Worm (Caenorhabditis elegans) whole organism, mixed stage, embryonic: ENCODE data around the gene Y32G9A.2.

Experiments used
- M03D4.4 ChIP-seq: sonication (generic microtip); optimal IDR thresholded peaks from 2 replicates; lab custom pipeline; 2017; ENCODE audit warnings: mild to moderate bottlenecking, missing genetic modification characterization, missing compliant biosample characterization
- bed-3 ChIP-seq: fragments of 200-800 bp; sonication (Bioruptor generic); optimal IDR thresholded peaks from 3 replicates; lab custom pipeline; 2018; ENCODE audit warnings: mild to moderate bottlenecking, missing genetic modification characterization, moderate library complexity, missing compliant biosample characterization
- blmp-1 ChIP-seq: fragments of 150-350 bp; optimal IDR thresholded peaks from 2 replicates; lab custom pipeline; 2014; ENCODE audit warnings: missing biosample characterization, missing genetic modification characterization
- ceh-39 ChIP-seq: fragments of 150-350 bp; optimal IDR thresholded peaks from 2 replicates; lab custom pipeline; 2014; ENCODE audit warnings: missing biosample characterization, missing genetic modification characterization
- ceh-43 ChIP-seq: fragments of 200-800 bp; sonication (Bioruptor generic); optimal IDR thresholded peaks from 2 replicates; lab custom pipeline; 2018; ENCODE audit warnings: mild to moderate bottlenecking, missing genetic modification characterization, moderate library complexity, missing compliant biosample characterization
- ces-1 ChIP-seq: fragments of 150-350 bp; optimal IDR thresholded peaks from 2 replicates; lab custom pipeline; 2014; ENCODE audit warnings: missing biosample characterization, missing genetic modification reagents, missing genetic modification characterization
- cnd-1 ChIP-seq: fragments of 200-800 bp; sonication (Bioruptor generic); optimal IDR thresholded peaks from 2 replicates; lab custom pipeline; 2018; ENCODE audit warnings: mild to moderate bottlenecking, missing genetic modification characterization, missing compliant biosample characterization
- drap-1 ChIP-seq: fragments of 200-800 bp; sonication (Bioruptor generic); optimal IDR thresholded peaks from 3 replicates; lab custom pipeline; 2018; ENCODE audit warnings: mild to moderate bottlenecking, missing genetic modification characterization, missing compliant biosample characterization
- elt-1 ChIP-seq: sonication (generic microtip); optimal IDR thresholded peaks from 2 replicates; lab custom pipeline; 2017; ENCODE audit warnings: missing genetic modification characterization, mild to moderate bottlenecking, missing compliant biosample characterization, antibody characterized with exemption, moderate library complexity, borderline replicate concordance; ENCODE audit not compliant: insufficient read depth
- elt-3 ChIP-seq: fragments of 150-350 bp; optimal IDR thresholded peaks from 2 replicates; lab custom pipeline; 2014; ENCODE audit warnings: missing biosample characterization, missing genetic modification characterization
- flh-1 ChIP-seq: fragments of 200-800 bp; sonication (Bioruptor generic); optimal IDR thresholded peaks from 2 replicates; lab custom pipeline; 2018; ENCODE audit warnings: mild to moderate bottlenecking, missing genetic modification characterization, moderate library complexity, missing compliant biosample characterization
- hlh-1 ChIP-seq: fragments of 150-350 bp; optimal IDR thresholded peaks from 2 replicates; lab custom pipeline; 2014; ENCODE audit warnings: missing biosample characterization, missing genetic modification reagents, missing genetic modification characterization
- lin-13 ChIP-seq: fragments of 150-350 bp; optimal IDR thresholded peaks from 2 replicates; lab custom pipeline; 2014; ENCODE audit warnings: missing biosample characterization, missing genetic modification characterization
- lsy-2 ChIP-seq: fragments of 150-350 bp; optimal IDR thresholded peaks from 2 replicates; lab custom pipeline; 2014; ENCODE audit warnings: missing biosample characterization, missing genetic modification characterization
- mab-5 ChIP-seq: fragments of 150-350 bp; optimal IDR thresholded peaks from 2 replicates; lab custom pipeline; 2014; ENCODE audit warnings: missing biosample characterization, missing genetic modification characterization
- nhr-12 ChIP-seq: fragments of 150-350 bp; optimal IDR thresholded peaks from 2 replicates; lab custom pipeline; 2014; ENCODE audit warnings: missing biosample characterization, missing genetic modification characterization
- nhr-2 ChIP-seq: fragments of 150-350 bp; optimal IDR thresholded peaks from 2 replicates; lab custom pipeline; 2014; ENCODE audit warnings: missing biosample characterization, missing genetic modification characterization
- nhr-237 ChIP-seq: fragments of 150-350 bp; optimal IDR thresholded peaks from 2 replicates; lab custom pipeline; 2014; ENCODE audit warnings: missing biosample characterization, missing genetic modification characterization
- nhr-28 ChIP-seq: fragments of 150-350 bp; optimal IDR thresholded peaks from 2 replicates; lab custom pipeline; 2014; ENCODE audit warnings: missing biosample characterization, missing genetic modification characterization
- nhr-76 ChIP-seq: sonication (generic microtip); optimal IDR thresholded peaks from 2 replicates; lab custom pipeline; 2017; ENCODE audit warnings: missing biosample characterization, missing genetic modification characterization
- pha-4 ChIP-seq: fragments of 150-350 bp; optimal IDR thresholded peaks from 2 replicates; lab custom pipeline; 2018; ENCODE audit warnings: missing biosample characterization, missing genetic modification reagents, missing genetic modification characterization
- sptf-1 ChIP-seq: sonication (generic microtip); optimal IDR thresholded peaks from 2 replicates; lab custom pipeline; 2017; ENCODE audit warnings: mild to moderate bottlenecking, missing genetic modification characterization, moderate library complexity, missing compliant biosample characterization
- unc-120 ChIP-seq: sonication (generic microtip); optimal IDR thresholded peaks from 2 replicates; lab custom pipeline; 2017; ENCODE audit warnings: missing genetic modification characterization, missing compliant biosample characterization; ENCODE audit not compliant: poor library complexity, severe bottlenecking
- unc-39 ChIP-seq: fragments of 150-350 bp; optimal IDR thresholded peaks from 2 replicates; lab custom pipeline; 2014; ENCODE audit warnings: missing biosample characterization, missing genetic modification characterization
- unc-62 ChIP-seq: fragments of 150-350 bp; optimal IDR thresholded peaks from 2 replicates; lab custom pipeline; 2014; ENCODE audit warnings: missing biosample characterization, missing genetic modification reagents, missing genetic modification characterization
- zip-8 ChIP-seq: fragments of 150-350 bp; optimal IDR thresholded peaks from 2 replicates; lab custom pipeline; 2014; ENCODE audit warnings: missing biosample characterization, missing genetic modification characterization

Gene Y32G9A.2

ce11 chrV:1945875-1946274 lies 27.6 kb downstream of the Y32G9A.2 start:
- TF ChIP-seq unc-62 (GFP tag; lab: Kevin White, UChicago): no peak
- no peak for TF ChIP-seq unc-120 (tag; lab: Kevin White, UChicago)
- no peak for TF ChIP-seq ces-1 (GFP tag; lab: Kevin White, UChicago)
- no peak for TF ChIP-seq unc-39

DNA sequence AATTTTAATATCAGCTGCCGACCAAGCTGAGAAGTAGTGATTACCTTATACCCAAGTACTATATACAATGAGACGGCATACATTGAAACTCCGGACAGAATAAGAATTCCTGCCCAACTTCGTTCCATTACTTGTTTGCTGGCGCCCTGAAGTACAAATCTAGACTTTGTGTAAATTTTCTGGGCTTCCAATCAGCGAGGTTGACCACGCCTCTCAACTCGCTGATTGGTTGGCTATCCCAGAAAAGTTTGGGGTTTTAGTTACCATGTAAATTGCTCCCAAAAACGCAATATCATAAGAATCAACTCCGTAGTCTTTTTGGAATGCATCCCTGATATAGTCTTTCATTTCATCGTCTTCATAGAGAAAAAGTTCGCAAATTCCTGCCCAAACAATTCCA lies 36.9 kb downstream of the Y32G9A.2 start:
- no peak for TF ChIP-seq unc-120 (tag; lab: Kevin White, UChicago)
- TF ChIP-seq elt-1 (tag; lab: Kevin White, UChicago): no peak
- no peak for TF ChIP-seq M03D4.4 (tag; lab: Kevin White, UChicago)
- TF ChIP-seq bed-3: no peak
- no peak for TF ChIP-seq flh-1 (GFP tag; lab: Kevin White, UChicago)

DNA sequence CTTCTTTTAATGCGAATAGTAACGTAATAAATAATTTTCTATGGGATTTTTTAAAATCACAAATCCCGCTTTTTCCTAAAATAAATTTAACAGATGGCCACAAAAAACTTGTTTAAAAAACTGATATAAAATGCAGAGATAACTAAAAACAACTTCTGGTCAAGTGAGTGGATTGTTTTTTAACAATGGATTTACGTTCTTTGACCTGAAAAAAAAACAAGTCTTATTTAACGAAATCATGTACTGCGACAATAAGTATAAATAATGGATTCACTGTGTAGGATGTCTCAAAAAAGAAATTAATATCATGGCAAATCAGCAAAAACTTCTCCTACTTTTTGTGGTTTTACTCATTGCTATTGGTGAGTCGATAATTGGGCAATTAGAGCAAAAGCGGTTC lies 38.8 kb downstream of the Y32G9A.2 start, which contains the start of gene fipr-25:
Gene fipr-25 (plus strand): TSS at position 301 of the 400 bp plus-strand sequence.
- TF ChIP-seq nhr-2 (tag; lab: Kevin White, UChicago): no peak
- no peak for TF ChIP-seq drap-1 (GFP tag; lab: Kevin White, UChicago)
- no peak for TF ChIP-seq blmp-1 (tag; lab: Kevin White, UChicago)
- no peak for TF ChIP-seq pha-4 (tag; lab: Kevin White, UChicago)
- TF ChIP-seq ceh-43 (GFP tag; lab: Kevin White, UChicago): no peak
- no peak for TF ChIP-seq lsy-2 (tag; lab: Kevin White, UChicago)
- TF ChIP-seq nhr-28 (tag; lab: Kevin White, UChicago): no peak
- no peak for TF ChIP-seq lin-13
- TF ChIP-seq, all 35 proteins: peak for 0

ce11 chrV:1961453-1961852 lies 43.1 kb downstream of the Y32G9A.2 start, which contains the start of gene Y40B10B.1:
Gene Y40B10B.1 (minus strand): TSS chrV:1961553.
- TF ChIP-seq elt-1 (tag; lab: Kevin White, UChicago) (no peak), unc-120 (tag; lab: Kevin White, UChicago) (no peak), unc-62 (GFP tag; lab: Kevin White, UChicago) (no peak), lin-13 (no peak), pha-4 (tag; lab: Kevin White, UChicago) (no peak), blmp-1 (tag; lab: Kevin White, UChicago) (no peak), ceh-39 (tag; lab: Kevin White, UChicago) (no peak), nhr-2 (tag; lab: Kevin White, UChicago) (no peak), hlh-1 (no peak)

DNA sequence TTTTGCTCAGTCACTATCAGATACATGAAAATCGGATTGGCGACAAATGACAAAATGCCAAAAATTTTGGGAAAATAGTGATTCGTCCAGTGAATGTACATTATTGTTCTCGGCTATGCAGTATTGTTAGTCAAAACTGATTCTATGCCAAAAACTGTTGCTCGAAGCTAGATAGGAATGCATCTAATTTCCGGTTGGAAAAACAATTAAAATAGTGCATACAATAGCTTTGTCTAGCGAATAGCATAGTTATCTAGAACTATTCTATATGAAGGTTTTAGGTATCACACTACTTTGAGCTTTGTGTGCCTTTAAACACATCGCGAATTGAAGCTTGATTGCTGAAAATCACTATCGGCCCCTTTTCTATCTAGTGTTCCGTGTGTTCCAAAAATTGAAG lies 46.5 kb downstream of the Y32G9A.2 start, which contains the start of gene srj-15:
Gene srj-15 (minus strand): TSS at position 101 of the 400 bp plus-strand sequence.
- TF ChIP-seq nhr-237 (tag; lab: Kevin White, UChicago): no peak
- TF ChIP-seq, all 35 proteins: peak for 0

DNA sequence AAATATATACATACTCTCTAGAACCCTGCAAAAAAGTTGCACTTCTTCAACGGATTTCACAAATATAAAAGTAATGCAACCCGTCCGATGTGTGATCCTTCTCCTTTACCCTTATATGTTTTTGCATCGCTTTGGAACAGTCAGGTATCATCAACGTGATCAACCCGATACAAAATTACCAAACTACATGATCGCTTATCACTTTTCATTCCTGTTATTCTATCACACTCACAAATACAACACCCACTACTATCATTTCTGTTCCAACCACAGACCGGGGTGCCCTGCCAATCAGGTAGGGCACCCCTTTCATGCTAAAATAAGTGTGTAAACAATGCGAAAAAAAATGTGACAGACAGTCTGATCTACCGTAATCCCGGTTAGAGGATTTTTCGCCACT lies 48.7 kb downstream of the Y32G9A.2 start:
- TF ChIP-seq flh-1 (GFP tag; lab: Kevin White, UChicago): no peak
- TF ChIP-seq nhr-76 (tag; lab: Kevin White, UChicago): no peak

DNA sequence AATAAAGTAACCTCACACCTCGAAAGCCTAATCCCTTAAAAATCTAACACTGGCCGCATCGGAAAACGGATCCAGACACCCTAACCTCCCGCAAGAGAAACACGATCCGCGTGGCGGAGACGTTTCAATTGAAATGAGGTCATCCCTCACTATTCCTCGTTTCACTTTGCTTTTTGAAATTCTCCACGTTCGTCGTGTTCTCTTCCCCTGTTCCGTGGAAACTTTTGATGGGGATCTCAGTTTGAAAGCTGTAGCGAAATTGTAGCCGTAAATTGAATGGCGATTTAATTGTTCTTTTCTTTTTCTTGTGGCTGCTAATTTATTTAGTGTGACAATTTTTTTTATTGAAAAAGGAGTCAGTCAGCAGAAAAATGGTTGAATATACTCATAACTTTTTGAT lies 50.5 kb downstream of the Y32G9A.2 start:
- TF ChIP-seq nhr-2 (tag; lab: Kevin White, UChicago) (no peak), bed-3 (no peak), zip-8 (tag; lab: Kevin White, UChicago) (no peak), unc-62 (GFP tag; lab: Kevin White, UChicago) (no peak), hlh-1 (no peak), elt-1 (tag; lab: Kevin White, UChicago) (no peak), elt-3 (tag; lab: Kevin White, UChicago) (no peak), mab-5 (no peak), nhr-12 (tag; lab: Kevin White, UChicago) (no peak), M03D4.4 (tag; lab: Kevin White, UChicago) (no peak), ceh-43 (GFP tag; lab: Kevin White, UChicago) (no peak), blmp-1 (tag; lab: Kevin White, UChicago) (no peak), cnd-1 (tag; lab: Kevin White, UChicago) (no peak), sptf-1 (tag; lab: Kevin White, UChicago) (no peak), drap-1 (GFP tag; lab: Kevin White, UChicago) (no peak), ceh-39 (tag; lab: Kevin White, UChicago) (no peak)
- TF ChIP-seq, all 35 proteins: peak for 0
